Fruit fly (Drosophila melanogaster): ENCODE measurements around the gene CG1529.
A peak's percentile ranks its signal among the peaks of the same experiment; 100 is the strongest.

- no peak for TF ChIP-seq CG5245 (GFP tag; optimal IDR thresholded peaks at IDR 0.05)
- TF ChIP-seq Opbp (GFP tag; IDR thresholded peaks at IDR 0.05; ENCODE audit: partially characterized antibody): no peak
- no peak for TF ChIP-seq zfh1 (GFP tag; IDR thresholded peaks at IDR 0.05)
- TF ChIP-seq Elba2 (GFP tag; optimal IDR thresholded peaks at IDR 0.05): no peak
- TF ChIP-seq sisA (GFP tag; IDR thresholded peaks at IDR 0.05): no peak
- no peak for TF ChIP-seq CG6689 (GFP tag; IDR thresholded peaks at IDR 0.05)
- no peak for TF ChIP-seq disco-r (GFP tag; optimal IDR thresholded peaks at IDR 0.05)
- TF ChIP-seq CG7928 (GFP tag; optimal IDR thresholded peaks at IDR 0.05): no peak
- no peak for TF ChIP-seq CG4424 (GFP tag; optimal IDR thresholded peaks at IDR 0.05)
- TF ChIP-seq CG4617 (GFP tag; optimal IDR thresholded peaks at IDR 0.05; ENCODE audit: borderline replicate concordance): no peak
- TF ChIP-seq ems (GFP tag; optimal IDR thresholded peaks at IDR 0.05): no peak
- peak; percentile 28 for TF ChIP-seq pzg (GFP tag; optimal IDR thresholded peaks at IDR 0.05)
Measured at dm6 chrX:21060579-21060978, 28.8 kb upstream of the CG1529 start.

Measured in whole organism, embryonic.